Fruit fly (Drosophila melanogaster) S2 (cell line): Measurements from ENCODE around the gene Hacd1.

Experiments used
- CG8478 ChIP-seq: fragments of >200 bp; optimal IDR thresholded peaks from 2 replicates; lab custom pipeline; 2018
- CTCF ChIP-seq, 2 experiments: fragments of >200 bp; optimal IDR thresholded peaks; 2 replicates each; lab custom pipeline; 2018

DNA sequence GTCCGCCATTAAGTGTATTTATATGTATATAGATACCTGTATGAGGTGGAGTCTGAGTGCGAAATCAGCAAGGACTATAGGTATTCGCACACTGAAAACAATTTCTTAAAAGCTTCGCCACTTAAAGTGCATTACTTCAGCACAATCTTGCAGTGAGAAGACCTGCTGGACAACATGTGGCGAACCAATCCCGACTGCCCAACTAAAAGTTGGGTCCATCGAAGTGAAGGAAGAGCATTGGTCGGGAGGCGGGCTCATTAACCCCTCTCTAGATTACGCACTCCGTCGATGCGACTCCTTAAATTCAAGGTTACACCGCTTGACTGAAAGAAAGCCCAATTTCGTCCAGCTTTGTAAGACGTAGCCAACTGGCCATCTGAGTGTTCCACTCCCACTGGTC, 11.2 kb upstream of the Hacd1 start:
- TF ChIP-seq CG8478 (lab: Kevin White, UChicago): no peak
- TF ChIP-seq CTCF (optimal IDR thresholded peaks at IDR 0.05; lab: Kevin White, UChicago): no peak
